Fruit fly (Drosophila melanogaster): ENCODE data around the gene Mco3.

DNA sequence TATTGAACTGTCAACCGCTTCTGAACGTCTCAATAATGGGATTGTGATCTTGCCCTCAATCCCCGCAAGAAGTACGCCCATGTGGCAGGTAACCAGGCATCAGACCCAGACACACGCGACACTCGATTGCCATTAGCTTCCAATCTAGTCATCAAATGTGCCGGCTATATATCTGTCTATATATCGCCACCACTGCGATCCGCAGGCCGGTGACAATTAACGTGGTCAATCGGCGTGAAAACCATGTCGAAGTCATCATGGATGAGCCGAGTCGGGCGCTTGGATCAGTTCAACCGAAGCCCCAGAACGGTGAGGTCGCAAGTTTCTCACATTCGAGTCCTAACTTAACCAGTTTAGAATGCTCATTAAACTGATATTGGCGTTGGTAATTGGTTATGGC is 1.8 kb upstream of the Mco3 start, which contains the start of gene Sodq:
- TF ChIP-seq CG34367 (tag; optimal IDR thresholded peaks at IDR 0.05) (no peak), CG8159 (tag; optimal IDR thresholded peaks at IDR 0.05) (no peak), CG14655 (GFP tag; optimal IDR thresholded peaks at IDR 0.05) (no peak), Ets98B (GFP tag; IDR thresholded peaks at IDR 0.05) (no peak), Pif1B (GFP tag; optimal IDR thresholded peaks at IDR 0.05) (no peak), CG4496 (GFP tag; IDR thresholded peaks at IDR 0.05) (no peak), CG10348 (GFP tag; IDR thresholded peaks at IDR 0.05) (no peak), EcR (GFP tag; optimal IDR thresholded peaks at IDR 0.05) (no peak)

Data from whole organism, pupa.